Worm (Caenorhabditis elegans) whole organism, L3 larva: Measurements from ENCODE around the gene fbxa-47.

Source experiments
- R02D3.7 ChIP-seq: fragments of 150-350 bp; optimal IDR thresholded peaks from 2 replicates; lab custom pipeline; 2014; ENCODE audit warnings: missing biosample characterization, missing genetic modification characterization
- ama-1 ChIP-seq: fragments of 150-350 bp; optimal IDR thresholded peaks from 2 replicates; lab custom pipeline; 2018
- ceh-28 ChIP-seq: fragments of 150-350 bp; optimal IDR thresholded peaks from 2 replicates; lab custom pipeline; 2014; ENCODE audit warnings: missing biosample characterization, missing genetic modification reagents, missing genetic modification characterization
- ceh-82 ChIP-seq: fragments of 150-350 bp; optimal IDR thresholded peaks from 2 replicates; lab custom pipeline; 2014; ENCODE audit warnings: missing biosample characterization, missing genetic modification characterization
- ceh-9 ChIP-seq: sonication (generic microtip); optimal IDR thresholded peaks from 2 replicates; lab custom pipeline; 2018; ENCODE audit warnings: missing biosample characterization, missing genetic modification characterization
- egl-27 ChIP-seq: sonication (generic microtip); optimal IDR thresholded peaks from 4 replicates; lab custom pipeline; 2017; ENCODE audit warnings: missing biosample characterization, missing genetic modification reagents, missing genetic modification characterization
- elt-1 ChIP-seq: fragments of 150-350 bp; optimal IDR thresholded peaks from 2 replicates; lab custom pipeline; 2014; ENCODE audit warnings: missing biosample characterization, missing genetic modification characterization
- elt-2 ChIP-seq: sonication (generic microtip); optimal IDR thresholded peaks from 2 replicates; lab custom pipeline; 2016; ENCODE audit warnings: missing genetic modification reagents, mild to moderate bottlenecking, missing genetic modification characterization, missing compliant biosample characterization
- eor-1 ChIP-seq, 2 experiments: fragments of 150-350 bp; optimal IDR thresholded peaks; 2 replicates each; lab custom pipeline; 2014 to 2018; ENCODE audit warnings: missing biosample characterization in 2 of 2, missing genetic modification characterization in 2 of 2
- fkh-10 ChIP-seq: sonication (generic microtip); optimal IDR thresholded peaks from 2 replicates; lab custom pipeline; 2017; ENCODE audit warnings: missing biosample characterization, missing genetic modification reagents, missing genetic modification characterization
- hmg-11 ChIP-seq: sonication (generic microtip); optimal IDR thresholded peaks from 2 replicates; lab custom pipeline; 2016; ENCODE audit warnings: missing genetic modification characterization, missing compliant biosample characterization
- jun-1 ChIP-seq: fragments of 150-350 bp; optimal IDR thresholded peaks from 2 replicates; lab custom pipeline; 2014; ENCODE audit warnings: missing biosample characterization, missing genetic modification reagents, missing genetic modification characterization
- lin-39 ChIP-seq: fragments of 150-350 bp; optimal IDR thresholded peaks from 2 replicates; lab custom pipeline; 2018; ENCODE audit warnings: missing biosample characterization, missing genetic modification reagents, missing genetic modification characterization
- nhr-12 ChIP-seq: fragments of 150-350 bp; optimal IDR thresholded peaks from 2 replicates; lab custom pipeline; 2014; ENCODE audit warnings: missing biosample characterization, missing genetic modification characterization
- nhr-23 ChIP-seq: fragments of 150-350 bp; optimal IDR thresholded peaks from 2 replicates; lab custom pipeline; 2014; ENCODE audit warnings: missing biosample characterization, missing genetic modification reagents, missing genetic modification characterization
- nhr-237 ChIP-seq: fragments of 150-350 bp; optimal IDR thresholded peaks from 2 replicates; lab custom pipeline; 2014; ENCODE audit warnings: missing biosample characterization, missing genetic modification characterization
- nhr-25 ChIP-seq: sonication (generic microtip); optimal IDR thresholded peaks from 2 replicates; lab custom pipeline; 2017; ENCODE audit warnings: missing biosample characterization, missing genetic modification characterization
- nhr-28 ChIP-seq: fragments of 150-350 bp; optimal IDR thresholded peaks from 2 replicates; lab custom pipeline; 2014; ENCODE audit warnings: missing biosample characterization, missing genetic modification characterization
- nhr-43 ChIP-seq: sonication (generic microtip); optimal IDR thresholded peaks from 2 replicates; lab custom pipeline; 2016; ENCODE audit warnings: mild to moderate bottlenecking, missing genetic modification characterization, missing compliant biosample characterization; ENCODE audit not compliant: poor library complexity, severe bottlenecking
- nhr-67 ChIP-seq: fragments of 150-350 bp; optimal IDR thresholded peaks from 2 replicates; lab custom pipeline; 2014; ENCODE audit warnings: missing biosample characterization, missing genetic modification characterization
- nhr-76 ChIP-seq: fragments of 150-350 bp; sonication (generic microtip); optimal IDR thresholded peaks from 5 replicates; lab custom pipeline; 2014; ENCODE audit warnings: missing biosample characterization, missing genetic modification characterization
- nhr-77 ChIP-seq: fragments of 150-350 bp; optimal IDR thresholded peaks from 2 replicates; lab custom pipeline; 2014; ENCODE audit warnings: missing biosample characterization, missing genetic modification characterization
- sea-2 ChIP-seq: fragments of 150-350 bp; sonication (generic microtip); optimal IDR thresholded peaks from 4 replicates; lab custom pipeline; 2014; ENCODE audit warnings: missing biosample characterization, missing genetic modification reagents, missing genetic modification characterization

Gene fbxa-47

DNA sequence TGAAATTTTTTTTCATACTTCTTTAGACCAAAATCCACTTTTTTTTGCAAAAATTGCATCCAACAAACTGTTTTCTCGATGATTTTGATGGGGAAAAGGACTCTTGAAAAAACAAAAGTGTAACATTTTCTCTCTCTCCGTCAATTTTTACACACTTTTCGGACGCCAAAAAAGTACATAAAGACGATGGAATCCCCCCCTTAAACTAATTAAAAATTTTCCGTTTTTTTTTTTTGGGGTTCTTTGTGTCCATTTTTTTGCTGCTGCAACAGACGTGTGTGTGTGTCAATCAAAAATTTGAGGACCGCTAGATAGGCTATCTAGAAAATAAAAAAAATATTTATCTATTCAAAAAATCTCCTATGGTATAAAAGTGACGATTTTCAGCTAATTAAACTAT, 24.4 kb downstream of the fbxa-47 start, which contains the start of gene C39B5.5:
Gene C39B5.5 (plus strand): TSS at position 301 of the 400 bp plus-strand sequence.
- no peak for TF ChIP-seq R02D3.7 (tag; lab: Kevin White, UChicago)
- TF ChIP-seq nhr-12, result no peak
- TF ChIP-seq ceh-28 (tag; lab: Kevin White, UChicago), result no peak
- no peak for TF ChIP-seq nhr-43 (tag; lab: Kevin White, UChicago)
- TF ChIP-seq nhr-237 (tag; lab: Kevin White, UChicago), result no peak
- TF ChIP-seq nhr-28 (tag; lab: Kevin White, UChicago), result no peak
- no peak for TF ChIP-seq fkh-10 (GFP tag; lab: Kevin White, UChicago)
- no peak for TF ChIP-seq nhr-25 (tag; lab: Kevin White, UChicago)
- no peak for TF ChIP-seq jun-1 (tag; lab: Kevin White, UChicago)
- TF ChIP-seq elt-2, result no peak
- no peak for TF ChIP-seq nhr-77
- no peak for TF ChIP-seq hmg-11 (tag; lab: Kevin White, UChicago)

DNA sequence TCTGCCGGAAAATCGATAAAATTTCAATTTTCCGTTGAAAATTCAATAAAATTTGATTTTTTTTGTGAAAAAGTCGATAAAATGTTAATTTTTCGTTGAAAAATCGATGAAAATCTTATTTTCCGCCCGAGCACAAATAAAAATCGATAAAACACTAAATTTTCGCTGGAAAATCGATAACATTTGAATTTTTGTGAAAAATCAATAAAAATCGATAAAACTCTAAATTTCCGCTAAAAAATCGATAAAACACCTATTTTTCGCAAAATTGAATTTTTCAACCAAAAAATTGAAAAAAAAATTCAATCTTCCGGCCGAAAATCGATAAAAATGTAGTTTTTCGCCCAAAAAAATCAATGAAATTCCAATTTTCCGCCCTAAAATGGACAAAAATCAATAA, 27.1 kb downstream of the fbxa-47 start:
- TF ChIP-seq ceh-28 (tag; lab: Kevin White, UChicago) (peak; percentile 89), nhr-67 (no peak)

DNA sequence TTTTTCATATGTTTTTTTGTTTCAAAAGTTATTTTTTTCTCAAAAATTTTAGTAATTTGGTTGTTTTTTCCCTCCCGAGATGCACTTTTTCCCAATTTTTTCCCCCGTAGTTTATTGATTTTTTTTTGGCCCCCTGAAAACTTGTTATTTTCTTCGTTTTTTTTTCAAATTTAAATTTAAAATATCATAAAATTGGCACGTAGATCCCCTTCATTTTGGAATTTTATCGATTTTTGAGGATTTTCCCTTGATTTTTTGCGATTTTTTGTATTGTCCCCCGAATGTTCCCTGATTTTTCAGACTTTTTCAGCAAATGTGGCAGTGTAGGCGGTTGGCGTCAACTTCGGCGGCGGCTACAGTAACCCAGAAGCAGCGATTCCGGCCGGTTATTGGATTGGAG, 34.6 kb downstream of the fbxa-47 start, which contains the start of gene C39B5.6:
Gene C39B5.6 (plus strand): TSS at position 301 of the 400 bp plus-strand sequence.
- TF ChIP-seq nhr-28 (tag; lab: Kevin White, UChicago) (no peak), sea-2 (GFP tag; lab: Kevin White, UChicago) (no peak), nhr-23 (no peak), nhr-67 (no peak), nhr-237 (tag; lab: Kevin White, UChicago) (no peak), nhr-12 (no peak), lin-39 (tag; lab: Kevin White, UChicago) (no peak), ceh-82 (tag; lab: Kevin White, UChicago) (no peak), elt-1 (tag; lab: Kevin White, UChicago) (no peak), fkh-10 (GFP tag; lab: Kevin White, UChicago) (no peak), ama-1 (lab: Kevin White, UChicago) (no peak), ceh-9 (tag; lab: Kevin White, UChicago) (no peak), egl-27 (tag; lab: Kevin White, UChicago) (no peak), nhr-76 (tag; lab: Kevin White, UChicago) (no peak), eor-1 (tag; optimal IDR thresholded peaks at IDR 0.05; lab: Kevin White, UChicago) (no peak)
